Fruit fly (Drosophila melanogaster): ENCODE results near the gene gny.

Gene gny

dm6 chr2L:10333091-10333991, 46.6 kb upstream of the gny start, which contains the start of gene GATAd (continued):
- TF ChIP-seq Stat92E (GFP tag; optimal IDR thresholded peaks at IDR 0.05) (peak in 1 of 3 experiments; percentile 44), CG13287 (GFP tag; IDR thresholded peaks at IDR 0.05; ENCODE audit: partially characterized antibody) (peak; percentile 47; the same call in 1 of the 2 replicates), mam (GFP tag; optimal IDR thresholded peaks at IDR 0.05) (peak; percentile 14), Sry-δ (GFP tag; optimal IDR thresholded peaks at IDR 0.05) (peak; percentile 31), odd (GFP tag; optimal IDR thresholded peaks at IDR 0.05) (no peak), CG8281 (tag; optimal IDR thresholded peaks at IDR 0.05) (peak; percentile 79), zen (tag; optimal IDR thresholded peaks at IDR 0.05) (peak; percentile 23), CG10147 (GFP tag; optimal IDR thresholded peaks at IDR 0.05) (peak; percentile 6), Scr (GFP tag; IDR thresholded peaks at IDR 0.05; ENCODE audit: partially characterized antibody) (peak; percentile 37), pfk (GFP tag; optimal IDR thresholded peaks at IDR 0.05) (peak; percentile 83), CG3995 (GFP tag; optimal IDR thresholded peaks at IDR 0.05) (peak; percentile 79), Atf-2 (GFP tag; optimal IDR thresholded peaks at IDR 0.05) (no peak), lilli (GFP tag; optimal IDR thresholded peaks at IDR 0.05) (peak; percentile 16), CG33557 (GFP tag; optimal IDR thresholded peaks at IDR 0.05) (peak; percentile 12), CG6272 (GFP tag; IDR thresholded peaks at IDR 0.05) (no peak), CG10366 (GFP tag; IDR thresholded peaks at IDR 0.05) (no peak), CG15514 (GFP tag; optimal IDR thresholded peaks at IDR 0.05) (peak; percentile 99), CG17361 (GFP tag; IDR thresholded peaks at IDR 0.05) (0 out of 3 replicates have a peak, but pooled peaks have one; percentile 5), CG2712 (tag; optimal IDR thresholded peaks at IDR 0.05) (peak; percentile 46), CG9932 (GFP tag; IDR thresholded peaks at IDR 0.05) (0 out of 2 replicates have a peak, but pooled peaks have one; percentile 26), MESR4 (GFP tag; optimal IDR thresholded peaks at IDR 0.05) (peak; percentile 86), stwl (tag; optimal IDR thresholded peaks at IDR 0.05) (peak; percentile 34), Eip74EF (GFP tag; optimal IDR thresholded peaks at IDR 0.05) (peak in 1 of 2 experiments; percentile 19), tin (GFP tag; optimal IDR thresholded peaks at IDR 0.05) (no peak), Pdp1 (GFP tag; optimal IDR thresholded peaks at IDR 0.05) (peak in 1 of 2 experiments; percentile 2), CG17829 (tag; optimal IDR thresholded peaks at IDR 0.05) (peak; percentile 43), CG2116 (GFP tag; optimal IDR thresholded peaks at IDR 0.05) (peak; percentile 25), Med (GFP tag) (peak; percentile 60), dpn (GFP tag; optimal IDR thresholded peaks at IDR 0.05) (peak in 1 of 2 experiments; percentile 23), jing (GFP tag; optimal IDR thresholded peaks at IDR 0.05) (no peak), CG10654 (GFP tag; optimal IDR thresholded peaks at IDR 0.05) (no peak), CG15479 (GFP tag; optimal IDR thresholded peaks at IDR 0.05) (peak; percentile 64), exex (tag; optimal IDR thresholded peaks at IDR 0.05) (peak; percentile 18), CG14710 (tag; optimal IDR thresholded peaks at IDR 0.05) (peak; percentile 46)

dm6 chr2L:10334213-10334612, 45.7 kb upstream of the gny start:
- TF ChIP-seq Myb (GFP tag; optimal IDR thresholded peaks at IDR 0.05) (no peak), CG17328 (GFP tag; IDR thresholded peaks at IDR 0.05) (0 out of 2 replicates have a peak, but pooled peaks have one; percentile 15), dpn (GFP tag; optimal IDR thresholded peaks at IDR 0.05) (no peak), Elba2 (GFP tag; optimal IDR thresholded peaks at IDR 0.05) (peak; percentile 21), CG2120 (GFP tag; optimal IDR thresholded peaks at IDR 0.05) (no peak), mld (GFP tag; IDR thresholded peaks at IDR 0.05; ENCODE audit: partially characterized antibody) (0 out of 3 replicates have a peak, but pooled peaks have one; percentile 50), gce (GFP tag; IDR thresholded peaks at IDR 0.05) (no peak), CG4360 (GFP tag; IDR thresholded peaks at IDR 0.05) (0 out of 2 replicates have a peak, but pooled peaks have one; percentile 6), Med (GFP tag) (peak; percentile 71)
